Worm (Caenorhabditis elegans) whole organism, L4 larva: ENCODE measurements around the gene C05G5.2.
A peak's percentile ranks its signal among the peaks of the same experiment; 100 is the strongest.

ENCODE experiments used
- F49E8.2 ChIP-seq: sonication (generic microtip); optimal IDR thresholded peaks from 2 replicates; lab custom pipeline; 2016; ENCODE audit warnings: missing compliant biosample characterization, mild to moderate bottlenecking, missing genetic modification characterization, borderline replicate concordance
- R02D3.7 ChIP-seq: fragments of 150-350 bp; sonication (generic microtip); optimal IDR thresholded peaks from 3 replicates; lab custom pipeline; 2014; ENCODE audit warnings: missing biosample characterization, missing genetic modification characterization
- T20F7.1 ChIP-seq: fragments of 200-800 bp; sonication (Bioruptor generic); optimal IDR thresholded peaks from 2 replicates; lab custom pipeline; 2018; ENCODE audit warnings: mild to moderate bottlenecking, missing genetic modification characterization, missing compliant biosample characterization
- Y105C5A.15 ChIP-seq: fragments of 200-800 bp; sonication (Bioruptor generic); IDR thresholded peaks from 2 replicates; pipeline ENCODE4 v1.3.6; 2022; ENCODE audit warnings: missing genetic modification characterization, missing compliant biosample characterization
- Y75B8A.6 ChIP-seq: fragments of 200-800 bp; sonication (Bioruptor generic); IDR thresholded peaks from 2 replicates; pipeline ENCODE4 v1.3.6; 2022; ENCODE audit warnings: missing genetic modification reagents, missing genetic modification characterization, missing compliant biosample characterization
- ZK337.2 ChIP-seq: fragments of 200-800 bp; sonication (Bioruptor generic); IDR thresholded peaks from 2 replicates; pipeline ENCODE4 v1.3.6; 2022; ENCODE audit warnings: missing genetic modification reagents, missing genetic modification characterization, missing compliant biosample characterization
- ceh-28 ChIP-seq: fragments of 150-350 bp; optimal IDR thresholded peaks from 2 replicates; lab custom pipeline; 2014; ENCODE audit warnings: missing biosample characterization, missing genetic modification reagents, missing genetic modification characterization
- ceh-62 ChIP-seq: sonication (generic microtip); optimal IDR thresholded peaks from 2 replicates; lab custom pipeline; 2017; ENCODE audit warnings: missing biosample characterization, missing genetic modification characterization
- cey-2 ChIP-seq: sonication (generic microtip); optimal IDR thresholded peaks from 3 replicates; lab custom pipeline; 2017; ENCODE audit warnings: missing genetic modification characterization, mild to moderate bottlenecking, missing compliant biosample characterization, antibody characterized with exemption, borderline replicate concordance; ENCODE audit not compliant: insufficient read depth
- ctbp-1 ChIP-seq: fragments of 200-800 bp; sonication (Bioruptor generic); IDR thresholded peaks from 2 replicates; pipeline ENCODE4 v1.3.6; 2022; ENCODE audit warnings: missing genetic modification reagents, missing genetic modification characterization, missing compliant biosample characterization
- daf-16 ChIP-seq, 3 experiments: sonication (generic microtip); optimal IDR thresholded peaks; 2 replicates each; lab custom pipeline; 2016 to 2017; ENCODE audit warnings: missing genetic modification characterization in 3 of 3, missing genetic modification reagents in 3 of 3, mild to moderate bottlenecking in 2 of 3, missing compliant biosample characterization in 2 of 3, missing biosample characterization in 1 of 3, moderate library complexity in 1 of 3
- dmd-6 ChIP-seq: fragments of 200-800 bp; sonication (Bioruptor generic); IDR thresholded peaks from 2 replicates; pipeline ENCODE4 v1.3.6; 2022; ENCODE audit warnings: missing genetic modification reagents, missing genetic modification characterization, missing compliant biosample characterization
- dmd-9 ChIP-seq: fragments of 200-800 bp; sonication (Bioruptor generic); IDR thresholded peaks from 2 replicates; pipeline ENCODE4 v1.3.6; 2022; ENCODE audit warnings: missing genetic modification reagents, missing genetic modification characterization, missing compliant biosample characterization
- egl-27 ChIP-seq: sonication (generic microtip); optimal IDR thresholded peaks from 3 replicates; lab custom pipeline; 2017; ENCODE audit warnings: missing biosample characterization, missing genetic modification reagents, missing genetic modification characterization
- egl-43 ChIP-seq: fragments of 200-800 bp; sonication (Bioruptor generic); IDR thresholded peaks from 2 replicates; pipeline ENCODE4 v1.3.6; 2022; ENCODE audit warnings: missing genetic modification reagents, missing genetic modification characterization, missing compliant biosample characterization
- fos-1 ChIP-seq: fragments of 150-350 bp; optimal IDR thresholded peaks from 2 replicates; lab custom pipeline; 2014; ENCODE audit warnings: missing biosample characterization, missing genetic modification characterization
- hlh-11 ChIP-seq: fragments of 200-800 bp; sonication (Bioruptor generic); optimal IDR thresholded peaks from 2 replicates; lab custom pipeline; 2018; ENCODE audit warnings: mild to moderate bottlenecking, missing genetic modification characterization, missing compliant biosample characterization
- hlh-30 ChIP-seq: sonication (generic microtip); optimal IDR thresholded peaks from 2 replicates; lab custom pipeline; 2017; ENCODE audit warnings: antibody characterized with exemption, mild to moderate bottlenecking, missing genetic modification characterization, missing compliant biosample characterization; ENCODE audit not compliant: insufficient read depth
- jun-1 ChIP-seq: fragments of 150-350 bp; optimal IDR thresholded peaks from 2 replicates; lab custom pipeline; 2014; ENCODE audit warnings: missing biosample characterization, missing genetic modification reagents, missing genetic modification characterization
- lin-1 ChIP-seq: fragments of 200-800 bp; sonication (Bioruptor generic); IDR thresholded peaks from 2 replicates; pipeline ENCODE4 v1.3.6; 2022; ENCODE audit warnings: missing genetic modification reagents, missing genetic modification characterization, missing compliant biosample characterization
- lin-15B ChIP-seq: fragments of 150-350 bp; sonication (generic microtip); optimal IDR thresholded peaks from 3 replicates; lab custom pipeline; 2014; ENCODE audit warnings: missing biosample characterization, missing genetic modification characterization
- lin-29 ChIP-seq: fragments of 200-800 bp; sonication (Bioruptor generic); IDR thresholded peaks from 2 replicates; pipeline ENCODE4 v1.3.6; 2022; ENCODE audit warnings: missing genetic modification reagents, missing genetic modification characterization, missing compliant biosample characterization
- lin-39 ChIP-seq: fragments of 150-350 bp; optimal IDR thresholded peaks from 2 replicates; lab custom pipeline; 2014; ENCODE audit warnings: missing biosample characterization, missing genetic modification reagents, missing genetic modification characterization
- lir-3 ChIP-seq: sonication (generic microtip); optimal IDR thresholded peaks from 2 replicates; lab custom pipeline; 2016; ENCODE audit warnings: mild to moderate bottlenecking, missing genetic modification characterization, missing compliant biosample characterization
- madf-5 ChIP-seq, 2 experiments: fragments of 200-800 bp; sonication (Bioruptor generic); IDR thresholded peaks; 2 replicates each; pipeline ENCODE4 v1.3.6; 2022; ENCODE audit warnings: missing compliant biosample characterization in 2 of 2, missing genetic modification characterization in 2 of 2
- madf-9 ChIP-seq: fragments of 200-800 bp; sonication (Bioruptor generic); conservative IDR thresholded peaks from 2 replicates; pipeline ENCODE4 v1.3.6; 2022; ENCODE audit warnings: missing genetic modification reagents, missing genetic modification characterization, missing compliant biosample characterization
- mdl-1 ChIP-seq, 2 experiments: fragments of 150-350 bp in 1 of 2; sonication (generic microtip) in 1 of 2; optimal IDR thresholded peaks; 2 replicates each; lab custom pipeline; 2014 to 2017; ENCODE audit warnings: missing biosample characterization in 2 of 2, missing genetic modification characterization in 2 of 2
- mdt-29 ChIP-seq: fragments of 200-800 bp; sonication (Bioruptor generic); IDR thresholded peaks from 2 replicates; pipeline ENCODE4 v1.3.6; 2022; ENCODE audit warnings: missing genetic modification reagents, missing genetic modification characterization, missing compliant biosample characterization
- mep-1 ChIP-seq: fragments of 150-350 bp; sonication (generic microtip); optimal IDR thresholded peaks from 3 replicates; lab custom pipeline; 2014; ENCODE audit warnings: missing biosample characterization, missing genetic modification characterization
- mxl-3 ChIP-seq: fragments of 200-800 bp; sonication (Bioruptor generic); optimal IDR thresholded peaks from 2 replicates; lab custom pipeline; 2018; ENCODE audit warnings: mild to moderate bottlenecking, missing genetic modification characterization, missing compliant biosample characterization
- nhr-10 ChIP-seq: fragments of 150-350 bp; optimal IDR thresholded peaks from 2 replicates; lab custom pipeline; 2014; ENCODE audit warnings: missing biosample characterization, missing genetic modification characterization
- nhr-102 ChIP-seq: sonication (generic microtip); optimal IDR thresholded peaks from 2 replicates; lab custom pipeline; 2016; ENCODE audit warnings: mild to moderate bottlenecking, missing genetic modification characterization, moderate library complexity, missing compliant biosample characterization
- nhr-237 ChIP-seq: sonication (generic microtip); optimal IDR thresholded peaks from 2 replicates; lab custom pipeline; 2017; ENCODE audit warnings: missing biosample characterization, missing genetic modification characterization
- nhr-28 ChIP-seq: fragments of 150-350 bp; optimal IDR thresholded peaks from 2 replicates; lab custom pipeline; 2014; ENCODE audit warnings: missing biosample characterization, missing genetic modification characterization
- nhr-41 ChIP-seq: fragments of 200-800 bp; sonication (Bioruptor generic); IDR thresholded peaks from 2 replicates; pipeline ENCODE4 v1.3.6; 2022; ENCODE audit warnings: missing genetic modification reagents, missing genetic modification characterization, missing compliant biosample characterization
- nhr-42 ChIP-seq: fragments of 200-800 bp; sonication (Bioruptor generic); IDR thresholded peaks from 2 replicates; pipeline ENCODE4 v1.3.6; 2022; ENCODE audit warnings: missing genetic modification characterization, missing compliant biosample characterization
- nhr-77 ChIP-seq: fragments of 150-350 bp; optimal IDR thresholded peaks from 2 replicates; lab custom pipeline; 2014; ENCODE audit warnings: missing biosample characterization, missing genetic modification characterization
- php-3 ChIP-seq: fragments of 200-800 bp; sonication (Bioruptor generic); IDR thresholded peaks from 2 replicates; pipeline ENCODE4 v1.3.6; 2022; ENCODE audit warnings: missing genetic modification reagents, missing genetic modification characterization, missing compliant biosample characterization
- pqm-1 ChIP-seq: sonication (generic microtip); optimal IDR thresholded peaks from 2 replicates; lab custom pipeline; 2017; ENCODE audit warnings: missing biosample characterization, missing genetic modification characterization
- sdz-12 ChIP-seq: fragments of 200-800 bp; sonication (Bioruptor generic); optimal IDR thresholded peaks from 2 replicates; lab custom pipeline; 2018; ENCODE audit warnings: mild to moderate bottlenecking, missing genetic modification characterization, missing compliant biosample characterization
- set-16 ChIP-seq: fragments of 200-800 bp; sonication (Bioruptor generic); IDR thresholded peaks from 2 replicates; pipeline ENCODE4 v1.3.6; 2022; ENCODE audit warnings: missing genetic modification reagents, missing genetic modification characterization, missing compliant biosample characterization
- snpc-1.2 ChIP-seq: fragments of 200-800 bp; sonication (Bioruptor generic); IDR thresholded peaks from 2 replicates; pipeline ENCODE4 v1.3.6; 2022; ENCODE audit warnings: missing genetic modification reagents, missing genetic modification characterization, missing compliant biosample characterization
- spr-1 ChIP-seq: sonication (generic microtip); optimal IDR thresholded peaks from 2 replicates; lab custom pipeline; 2016; ENCODE audit warnings: mild to moderate bottlenecking, missing genetic modification characterization, missing compliant biosample characterization
- spr-3 ChIP-seq: fragments of 200-800 bp; sonication (Bioruptor generic); optimal IDR thresholded peaks from 2 replicates; lab custom pipeline; 2018; ENCODE audit warnings: mild to moderate bottlenecking, missing genetic modification characterization, missing compliant biosample characterization
- unc-130 ChIP-seq: sonication (generic microtip); optimal IDR thresholded peaks from 2 replicates; lab custom pipeline; 2016; ENCODE audit warnings: missing genetic modification reagents, missing genetic modification characterization, missing compliant biosample characterization
- vab-7 ChIP-seq: fragments of 200-800 bp; sonication (Bioruptor generic); IDR thresholded peaks from 2 replicates; pipeline ENCODE4 v1.3.6; 2022; ENCODE audit warnings: missing genetic modification reagents, missing genetic modification characterization, missing compliant biosample characterization
- zfp-2 ChIP-seq: sonication (generic microtip); optimal IDR thresholded peaks from 2 replicates; lab custom pipeline; 2016; ENCODE audit warnings: mild to moderate bottlenecking, missing genetic modification characterization, missing compliant biosample characterization
- zfp-3 ChIP-seq: fragments of 200-800 bp; sonication (Bioruptor generic); conservative IDR thresholded peaks from 2 replicates; pipeline ENCODE4 v1.3.6; 2022; ENCODE audit warnings: missing genetic modification reagents, missing genetic modification characterization, missing compliant biosample characterization
- zip-11 ChIP-seq: fragments of 200-800 bp; sonication (Bioruptor generic); IDR thresholded peaks from 2 replicates; pipeline ENCODE4 v1.3.6; 2022; ENCODE audit warnings: missing genetic modification characterization, missing compliant biosample characterization
- zip-2 ChIP-seq: fragments of 150-350 bp; optimal IDR thresholded peaks from 2 replicates; lab custom pipeline; 2014; ENCODE audit warnings: missing biosample characterization, missing genetic modification characterization

The C05G5.2 gene

DNA sequence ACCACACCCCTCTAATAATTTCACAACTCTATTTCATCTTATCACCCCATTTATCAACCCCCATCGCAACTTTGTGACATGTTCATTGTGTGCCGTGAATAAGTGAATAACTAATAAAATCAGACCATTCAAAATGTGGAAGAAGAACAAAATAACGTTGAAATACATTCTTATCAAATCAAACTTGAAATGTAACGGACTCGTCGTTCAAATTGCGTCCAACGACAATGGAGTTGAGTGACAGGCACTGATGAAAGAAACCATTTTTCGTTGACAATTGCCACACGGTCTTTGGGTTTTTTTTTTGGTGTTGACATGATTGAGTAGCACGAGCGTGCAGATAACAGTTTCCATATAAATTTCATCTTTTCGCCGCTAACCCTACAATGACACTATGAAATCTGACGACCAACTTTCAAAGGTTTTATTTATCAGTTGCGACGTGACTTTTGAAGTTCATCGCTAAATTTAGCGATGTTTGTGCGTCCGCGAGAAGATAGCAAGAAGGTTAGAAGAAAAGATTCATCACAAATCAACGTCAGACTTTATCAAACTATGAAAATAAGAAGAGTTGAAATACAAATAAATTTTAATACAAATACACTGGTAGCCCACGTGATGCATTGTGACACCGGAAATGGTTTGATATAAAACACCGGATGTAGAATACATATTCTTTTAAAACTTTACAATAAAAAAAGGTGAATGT lies 36.5 kb downstream of the C05G5.2 start (continued):
- TF ChIP-seq spr-1, result no peak
- no peak for TF ChIP-seq lin-15B (tag; lab: Kevin White, UChicago)
- TF ChIP-seq unc-130 (GFP tag; lab: Kevin White, UChicago), result no peak
- TF ChIP-seq nhr-102, result peak; percentile 80
- TF ChIP-seq nhr-77 (tag; lab: Kevin White, UChicago), result no peak
- TF ChIP-seq lin-1, result no peak
- no peak for TF ChIP-seq nhr-41 (GFP tag; lab: Robert Waterston, UW)
- no peak for TF ChIP-seq nhr-42
- no peak for TF ChIP-seq lir-3
- TF ChIP-seq ceh-62 (tag; lab: Kevin White, UChicago), result no peak
- no peak for TF ChIP-seq zip-11
- peak; percentile 81 for TF ChIP-seq pqm-1 (tag; lab: Kevin White, UChicago)
- peak; percentile 86 for TF ChIP-seq php-3 (GFP tag; lab: Robert Waterston, UW)
- TF ChIP-seq zfp-2 (tag; lab: Kevin White, UChicago), result no peak
- no peak for TF ChIP-seq egl-27 (tag; lab: Kevin White, UChicago)
- no peak for TF ChIP-seq lin-29 (GFP tag; lab: Robert Waterston, UW)
- TF ChIP-seq spr-3 (GFP tag; lab: Kevin White, UChicago), result no peak
- TF ChIP-seq madf-9 (GFP tag; lab: Robert Waterston, UW), result no peak
- no peak for TF ChIP-seq F49E8.2 (tag; lab: Kevin White, UChicago)
- TF ChIP-seq vab-7, result no peak
- TF ChIP-seq nhr-237 (tag; lab: Kevin White, UChicago), result no peak
- no peak for TF ChIP-seq ZK337.2 (GFP tag; lab: Robert Waterston, UW)
- no peak for TF ChIP-seq lin-39 (tag; lab: Kevin White, UChicago)
- TF ChIP-seq mxl-3 (GFP tag; lab: Kevin White, UChicago), result no peak
- TF ChIP-seq nhr-10 (tag; lab: Kevin White, UChicago), result no peak
- TF ChIP-seq hlh-30 (tag; lab: Kevin White, UChicago), result peak; percentile 29
- no peak for TF ChIP-seq mep-1 (tag; lab: Kevin White, UChicago)
- TF ChIP-seq ctbp-1, result no peak
- no peak for TF ChIP-seq dmd-9 (GFP tag; lab: Robert Waterston, UW)
- TF ChIP-seq set-16 (GFP tag; lab: Robert Waterston, UW), result no peak
- TF ChIP-seq R02D3.7, result no peak
- TF ChIP-seq hlh-11 (tag; lab: Kevin White, UChicago), result peak; percentile 87
- no peak for TF ChIP-seq Y75B8A.6 (GFP tag; lab: Robert Waterston, UW)
- no peak for TF ChIP-seq snpc-1.2 (GFP tag; lab: Robert Waterston, UW)
- TF ChIP-seq sdz-12 (GFP tag; lab: Kevin White, UChicago), result no peak
- TF ChIP-seq dmd-6, result peak; percentile 95
- TF ChIP-seq madf-5 (GFP tag; IDR thresholded peaks at IDR 0.05; lab: Robert Waterston, UW), result no peak
- TF ChIP-seq fos-1 (tag; lab: Kevin White, UChicago), result no peak
- TF ChIP-seq Y105C5A.15 (GFP tag; lab: Robert Waterston, UW), result no peak
- TF ChIP-seq nhr-28 (tag; lab: Kevin White, UChicago), result peak; percentile 81
- no peak for TF ChIP-seq cey-2
- no peak for TF ChIP-seq ceh-28 (tag; lab: Kevin White, UChicago)
- TF ChIP-seq zip-2 (tag; lab: Kevin White, UChicago), result no peak
- TF ChIP-seq mdl-1 (tag; optimal IDR thresholded peaks at IDR 0.05; lab: Kevin White, UChicago), result peak in 1 of 2 experiments; percentile 65
- no peak for TF ChIP-seq egl-43 (GFP tag; lab: Robert Waterston, UW)
- peak in 1 of 2 experiments; percentile 59 for TF ChIP-seq daf-16 (GFP tag; optimal IDR thresholded peaks at IDR 0.05; lab: Kevin White, UChicago)
- TF ChIP-seq daf-16 (tag; optimal IDR thresholded peaks at IDR 0.05; lab: Kevin White, UChicago), result peak; percentile 77
- TF ChIP-seq zfp-3 (GFP tag; lab: Robert Waterston, UW), result no peak
- no peak for TF ChIP-seq mdt-29 (GFP tag; lab: Robert Waterston, UW)
- no peak for TF ChIP-seq jun-1 (tag; lab: Kevin White, UChicago)
- TF ChIP-seq T20F7.1, result peak; percentile 30
